Fruit fly (Drosophila melanogaster) whole organism, embryonic: ENCODE results near the gene Crtc.

ENCODE experiments used
- Adf1 ChIP-seq: fragments of 200-800 bp; sonication (Bioruptor generic); IDR thresholded peaks from 2 replicates; pipeline ENCODE4 v1.3.6; 2022; ENCODE audit warnings: missing biosample characterization, missing genetic modification characterization
- Aef1 ChIP-seq: fragments of 200-800 bp; sonication (Bioruptor generic); IDR thresholded peaks from 3 replicates; pipeline ENCODE4 v1.3.6; 2022; ENCODE audit warnings: missing biosample characterization, missing genetic modification characterization
- BEAF-32 ChIP-seq: fragments of 200-800 bp; sonication (Bioruptor generic); optimal IDR thresholded peaks from 3 replicates; lab custom pipeline; 2017; ENCODE audit warnings: missing biosample characterization, missing genetic modification characterization, mild to moderate bottlenecking, moderate library complexity, missing genetic modification reagents
- CG11085 ChIP-seq: fragments of 200-800 bp; sonication (Bioruptor generic); IDR thresholded peaks from 2 replicates; pipeline ENCODE4 v1.3.6; 2022; ENCODE audit warnings: missing biosample characterization, missing genetic modification characterization
- CG11398 ChIP-seq: fragments of 200-800 bp; sonication (Bioruptor generic); optimal IDR thresholded peaks from 2 replicates; lab custom pipeline; 2016; ENCODE audit warnings: missing biosample characterization, missing genetic modification characterization
- CG17612 ChIP-seq: fragments of 200-800 bp; sonication (Bioruptor generic); IDR thresholded peaks from 2 replicates; pipeline ENCODE4 v1.3.6; 2022; ENCODE audit warnings: missing biosample characterization, missing genetic modification characterization
- CG18011 ChIP-seq: fragments of 200-800 bp; sonication (Bioruptor generic); optimal IDR thresholded peaks from 2 replicates; lab custom pipeline; 2017; ENCODE audit warnings: missing biosample characterization, missing genetic modification characterization, mild to moderate bottlenecking, moderate library complexity, missing genotype
- CG42726 ChIP-seq: fragments of 200-800 bp; sonication (Bioruptor generic); IDR thresholded peaks from 2 replicates; pipeline ENCODE4 v1.3.6; 2022; ENCODE audit warnings: missing biosample characterization, missing genetic modification characterization; ENCODE audit not compliant: partially characterized antibody
- CG4617 ChIP-seq: fragments of 200-800 bp; sonication (Bioruptor generic); optimal IDR thresholded peaks from 3 replicates; lab custom pipeline; 2016; ENCODE audit warnings: missing biosample characterization, missing genetic modification characterization, borderline replicate concordance
- CG6254 ChIP-seq: fragments of 200-800 bp; sonication (Bioruptor generic); optimal IDR thresholded peaks from 3 replicates; lab custom pipeline; 2017; ENCODE audit warnings: mild to moderate bottlenecking, missing biosample characterization, missing genetic modification reagents, missing genetic modification characterization
- CG6854 ChIP-seq: fragments of 200-800 bp; sonication (Bioruptor generic); optimal IDR thresholded peaks from 3 replicates; lab custom pipeline; 2017; ENCODE audit warnings: missing biosample characterization, mild to moderate bottlenecking, missing genetic modification characterization
- CG7745 ChIP-seq: fragments of 200-800 bp; sonication (Bioruptor generic); optimal IDR thresholded peaks from 2 replicates; lab custom pipeline; 2018; ENCODE audit warnings: missing biosample characterization, mild to moderate bottlenecking, missing genetic modification characterization, moderate library complexity
- CG8281 ChIP-seq: fragments of 200-800 bp; sonication (Bioruptor generic); optimal IDR thresholded peaks from 2 replicates; lab custom pipeline; 2018; ENCODE audit warnings: missing biosample characterization, mild to moderate bottlenecking, missing genetic modification characterization, moderate library complexity
- CG8359 ChIP-seq: fragments of 200-800 bp; sonication (Bioruptor generic); optimal IDR thresholded peaks from 2 replicates; lab custom pipeline; 2017; ENCODE audit warnings: missing biosample characterization, mild to moderate bottlenecking, missing genetic modification characterization, borderline replicate concordance
- Dek ChIP-seq: fragments of 200-800 bp; sonication (Bioruptor generic); optimal IDR thresholded peaks from 3 replicates; lab custom pipeline; 2019; ENCODE audit warnings: missing biosample characterization, mild to moderate bottlenecking, missing genetic modification characterization, moderate library complexity
- Ets97D ChIP-seq: fragments of 200-800 bp; sonication (Bioruptor generic); optimal IDR thresholded peaks from 3 replicates; lab custom pipeline; 2016; ENCODE audit warnings: missing biosample characterization, missing genetic modification characterization
- HLH4C ChIP-seq: fragments of 200-800 bp; sonication (Bioruptor generic); IDR thresholded peaks from 3 replicates; pipeline ENCODE4 v1.3.6; 2022; ENCODE audit warnings: missing biosample characterization, missing genetic modification characterization; ENCODE audit not compliant: partially characterized antibody
- HLH54F ChIP-seq: fragments of 200-800 bp; sonication (Bioruptor generic); optimal IDR thresholded peaks from 3 replicates; lab custom pipeline; 2016; ENCODE audit warnings: missing biosample characterization, missing genetic modification characterization
- Max ChIP-seq: fragments of 200-800 bp; sonication (Bioruptor generic); optimal IDR thresholded peaks from 2 replicates; lab custom pipeline; 2016; ENCODE audit warnings: missing biosample characterization, mild to moderate bottlenecking, missing genetic modification characterization
- NC2α ChIP-seq: fragments of 200-800 bp; sonication (Bioruptor generic); optimal IDR thresholded peaks from 2 replicates; lab custom pipeline; 2016; ENCODE audit warnings: missing biosample characterization, missing genetic modification characterization
- NFAT ChIP-seq: fragments of 200-800 bp; sonication (Bioruptor generic); IDR thresholded peaks from 2 replicates; pipeline ENCODE4 v1.3.6; 2022; ENCODE audit warnings: missing biosample characterization, missing genetic modification characterization
- Nf-YB ChIP-seq: fragments of 200-800 bp; sonication (Bioruptor generic); optimal IDR thresholded peaks from 3 replicates; lab custom pipeline; 2019; ENCODE audit warnings: missing biosample characterization, mild to moderate bottlenecking, missing genetic modification characterization, moderate library complexity
- PHDP ChIP-seq: fragments of 200-800 bp; sonication (Bioruptor generic); optimal IDR thresholded peaks from 3 replicates; lab custom pipeline; 2018; ENCODE audit warnings: missing biosample characterization, mild to moderate bottlenecking, missing genetic modification characterization, moderate library complexity
- TFAM ChIP-seq: fragments of 200-800 bp; sonication (Bioruptor generic); optimal IDR thresholded peaks from 2 replicates; lab custom pipeline; 2017; ENCODE audit warnings: missing biosample characterization, missing genetic modification characterization, inconsistent platforms
- Trl ChIP-seq, 3 experiments: fragments of >200 bp in 2 of 3; fragments of 200-800 bp in 1 of 3; sonication (Bioruptor generic) in 1 of 3; optimal IDR thresholded peaks; 2 replicates in 1 of 3; 3 replicates in 2 of 3; lab custom pipeline; 2016 to 2017; ENCODE audit warnings: missing biosample characterization in 1 of 3, missing genetic modification characterization in 1 of 3
- Xbp1 ChIP-seq: fragments of 200-800 bp; sonication (Bioruptor generic); optimal IDR thresholded peaks from 3 replicates; lab custom pipeline; 2016; ENCODE audit warnings: missing biosample characterization, mild to moderate bottlenecking, missing genetic modification characterization
- Xrp1 ChIP-seq: fragments of 200-800 bp; sonication (Bioruptor generic); IDR thresholded peaks from 2 replicates; pipeline ENCODE4 v1.3.6; 2022; ENCODE audit warnings: missing biosample characterization, missing genetic modification characterization
- amos ChIP-seq: fragments of 200-800 bp; sonication (Bioruptor generic); IDR thresholded peaks from 2 replicates; pipeline ENCODE4 v1.3.6; 2022; ENCODE audit warnings: missing biosample characterization, missing genetic modification characterization; ENCODE audit not compliant: partially characterized antibody
- ap ChIP-seq: fragments of 200-800 bp; sonication (Bioruptor generic); IDR thresholded peaks from 2 replicates; pipeline ENCODE4 v1.3.6; 2022; ENCODE audit warnings: missing biosample characterization, missing genetic modification characterization
- chif ChIP-seq, 2 experiments: fragments of 200-800 bp; sonication (Bioruptor generic); optimal IDR thresholded peaks; 3 replicates each; lab custom pipeline; 2016; ENCODE audit warnings: missing biosample characterization in 2 of 2, missing genetic modification characterization in 2 of 2
- disco-r ChIP-seq: fragments of 200-800 bp; sonication (Bioruptor generic); optimal IDR thresholded peaks from 2 replicates; lab custom pipeline; 2016; ENCODE audit warnings: missing biosample characterization, missing genetic modification characterization
- dmrt99B ChIP-seq: fragments of 200-800 bp; sonication (Bioruptor generic); optimal IDR thresholded peaks from 2 replicates; lab custom pipeline; 2018; ENCODE audit warnings: missing biosample characterization, mild to moderate bottlenecking, missing genetic modification characterization, moderate library complexity
- ewg ChIP-seq: fragments of 200-800 bp; sonication (Bioruptor generic); optimal IDR thresholded peaks from 3 replicates; lab custom pipeline; 2017; ENCODE audit warnings: mild to moderate bottlenecking, missing biosample characterization, missing genetic modification reagents, missing genetic modification characterization
- fd96Cb ChIP-seq: fragments of 200-800 bp; sonication (Bioruptor generic); optimal IDR thresholded peaks from 2 replicates; lab custom pipeline; 2018; ENCODE audit warnings: missing biosample characterization, mild to moderate bottlenecking, missing genetic modification characterization, moderate library complexity
- fru ChIP-seq: fragments of >200 bp; optimal IDR thresholded peaks from 2 replicates; lab custom pipeline; 2017
- fu2 ChIP-seq: fragments of 200-800 bp; sonication (Bioruptor generic); optimal IDR thresholded peaks from 2 replicates; lab custom pipeline; 2016; ENCODE audit warnings: missing biosample characterization, missing genetic modification characterization
- grn ChIP-seq: fragments of 200-800 bp; sonication (Bioruptor generic); optimal IDR thresholded peaks from 3 replicates; lab custom pipeline; 2017; ENCODE audit warnings: missing biosample characterization, missing genetic modification characterization
- maf-S ChIP-seq: fragments of 200-800 bp; sonication (Bioruptor generic); optimal IDR thresholded peaks from 2 replicates; lab custom pipeline; 2016; ENCODE audit warnings: missing biosample characterization, missing genetic modification characterization
- nau ChIP-seq: fragments of 200-800 bp; sonication (Bioruptor generic); optimal IDR thresholded peaks from 3 replicates; lab custom pipeline; 2017; ENCODE audit warnings: missing biosample characterization, mild to moderate bottlenecking, missing genetic modification characterization, missing genetic modification reagents
- otp ChIP-seq: fragments of 200-800 bp; sonication (Bioruptor generic); IDR thresholded peaks from 3 replicates; pipeline ENCODE4, ENCODE4 v1.3.6; 2022; ENCODE audit warnings: missing biosample characterization, missing genetic modification characterization
- pita ChIP-seq: fragments of 200-800 bp; sonication (Bioruptor generic); optimal IDR thresholded peaks from 2 replicates; lab custom pipeline; 2017; ENCODE audit warnings: missing biosample characterization, mild to moderate bottlenecking, missing genetic modification characterization
- run ChIP-seq: fragments of 200-800 bp; sonication (Bioruptor generic); optimal IDR thresholded peaks from 3 replicates; lab custom pipeline; 2018; ENCODE audit warnings: missing biosample characterization, mild to moderate bottlenecking, missing genetic modification characterization
- sqz ChIP-seq: fragments of 200-800 bp; sonication (Bioruptor generic); optimal IDR thresholded peaks from 3 replicates; lab custom pipeline; 2018; ENCODE audit warnings: missing biosample characterization, mild to moderate bottlenecking, missing genetic modification characterization
- sug ChIP-seq: fragments of 200-800 bp; optimal IDR thresholded peaks from 2 replicates; lab custom pipeline; 2019; ENCODE audit warnings: missing biosample characterization, mild to moderate bottlenecking, missing genetic modification characterization, moderate library complexity
- tna ChIP-seq: fragments of 200-800 bp; sonication (Bioruptor generic); IDR thresholded peaks from 2 replicates; pipeline ENCODE4 v1.3.6; 2022; ENCODE audit warnings: missing biosample characterization, missing genetic modification characterization; ENCODE audit not compliant: partially characterized antibody
- vfl ChIP-seq: fragments of 200-800 bp; sonication (Bioruptor generic); optimal IDR thresholded peaks from 2 replicates; lab custom pipeline; 2016; ENCODE audit warnings: missing biosample characterization, missing genetic modification characterization
- wek ChIP-seq: fragments of 200-800 bp; sonication (Bioruptor generic); optimal IDR thresholded peaks from 3 replicates; lab custom pipeline; 2018; ENCODE audit warnings: missing biosample characterization, mild to moderate bottlenecking, missing genetic modification characterization, moderate library complexity
- zfh1 ChIP-seq: fragments of 200-800 bp; sonication (Bioruptor generic); IDR thresholded peaks from 3 replicates; pipeline ENCODE4 v1.3.6; 2022; ENCODE audit warnings: missing biosample characterization, missing genetic modification characterization

Crtc gene

DNA sequence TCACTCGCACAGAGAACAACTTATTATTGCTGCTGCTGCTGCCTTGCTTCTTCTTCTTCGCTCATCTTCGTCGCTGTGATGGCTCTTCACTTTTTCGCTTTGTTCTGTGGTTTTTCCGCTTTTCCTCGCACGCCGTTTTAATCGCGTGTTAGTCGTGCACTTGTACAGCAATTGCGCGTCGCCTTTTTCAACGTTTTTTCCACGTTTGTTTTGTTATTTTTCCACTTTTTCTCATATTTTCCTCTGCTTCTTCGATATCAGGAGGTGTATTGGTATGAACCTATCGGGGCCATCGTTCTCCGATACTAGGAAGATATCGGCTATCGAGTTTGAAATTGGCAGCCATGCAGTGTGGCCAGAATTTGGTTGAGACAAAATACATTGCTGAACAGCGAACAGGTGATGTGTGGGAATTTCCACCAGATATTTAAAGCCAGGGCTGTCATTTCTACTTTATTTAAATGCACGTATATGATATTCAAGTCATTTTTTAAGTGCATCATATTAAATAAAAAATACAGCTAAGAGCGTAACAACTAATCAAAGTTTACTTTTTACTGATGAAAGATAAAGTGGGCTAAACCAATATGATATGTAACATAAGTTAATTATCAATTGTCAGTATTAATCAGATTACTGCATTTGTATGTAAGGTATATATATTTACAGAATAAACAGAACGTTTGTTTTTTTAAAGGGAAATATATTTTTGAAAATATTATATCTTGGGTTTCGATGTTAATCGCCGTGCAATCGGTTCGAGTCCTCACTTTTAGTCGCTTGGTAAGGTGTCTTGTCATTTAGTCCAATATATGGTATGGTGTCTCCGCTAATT lies at the start of gene Crtc (continued):
- TF ChIP-seq maf-S (GFP tag; lab: Kevin White, UChicago) (no peak), Max (no peak), Aef1 (GFP tag; lab: Robert Waterston, UW) (no peak), ewg (no peak), Ets97D (GFP tag; lab: Kevin White, UChicago) (peak; percentile 65), NC2α (GFP tag; lab: Kevin White, UChicago) (no peak), CG17612 (no peak), ap (GFP tag; lab: Robert Waterston, UW) (no peak), zfh1 (no peak), CG11085 (GFP tag; lab: Robert Waterston, UW) (no peak), fd96Cb (tag; lab: Kevin White, UChicago) (no peak), HLH54F (GFP tag; lab: Kevin White, UChicago) (no peak), sug (tag; lab: Kevin White, UChicago) (peak; percentile 21), Nf-YB (GFP tag; lab: Kevin White, UChicago) (no peak), Dek (tag; lab: Kevin White, UChicago) (no peak), CG8359 (GFP tag; lab: Kevin White, UChicago) (no peak), fu2 (no peak), disco-r (no peak), run (tag; lab: Kevin White, UChicago) (no peak), nau (GFP tag; lab: Kevin White, UChicago) (no peak), vfl (GFP tag; lab: Kevin White, UChicago) (no peak), amos (peak; percentile 81; the same call in 1 of the 2 replicates), CG18011 (no peak), chif (GFP tag; optimal IDR thresholded peaks at IDR 0.05; lab: Kevin White, UChicago) (no peak), tna (GFP tag; lab: Robert Waterston, UW) (peak; percentile 69), NFAT (GFP tag; lab: Robert Waterston, UW) (peak; percentile 77; the same call in 1 of the 2 replicates), Xbp1 (GFP tag; lab: Kevin White, UChicago) (peak; percentile 6), otp (GFP tag; lab: Robert Waterston, UW) (no peak), CG8281 (tag; lab: Kevin White, UChicago) (no peak), HLH4C (peak; percentile 86), CG11398 (GFP tag; lab: Kevin White, UChicago) (no peak), CG4617 (GFP tag; lab: Kevin White, UChicago) (peak; percentile 90), dmrt99B (no peak), Adf1 (GFP tag; lab: Robert Waterston, UW) (no peak), BEAF-32 (peak; percentile 69), Xrp1 (GFP tag; lab: Robert Waterston, UW) (peak; percentile 41; the same call in 1 of the 2 replicates), CG6254 (GFP tag; lab: Kevin White, UChicago) (no peak), pita (peak; percentile 81), grn (GFP tag; lab: Kevin White, UChicago) (no peak), Trl (optimal IDR thresholded peaks at IDR 0.05; lab: Kevin White, UChicago) (peak; percentile 23 to 42), Trl (GFP tag; optimal IDR thresholded peaks at IDR 0.05; lab: Kevin White, UChicago) (no peak), CG42726 (GFP tag; lab: Robert Waterston, UW) (peak; percentile 67; the same call in 1 of the 2 replicates), CG6854 (GFP tag; lab: Kevin White, UChicago) (no peak), PHDP (peak; percentile 16), CG7745 (tag; lab: Kevin White, UChicago) (no peak), TFAM (GFP tag; lab: Kevin White, UChicago) (no peak), fru (lab: Kevin White, UChicago) (no peak), wek (GFP tag; lab: Kevin White, UChicago) (no peak), sqz (GFP tag; lab: Kevin White, UChicago) (no peak)
